Worm (Caenorhabditis elegans) whole organism, young adult: ENCODE results near the gene prx-6.

Experiments used
- C06A6.2 ChIP-seq: fragments of 200-800 bp; sonication (Bioruptor generic); conservative IDR thresholded peaks from 2 replicates; pipeline ENCODE4 v1.3.6; 2022; ENCODE audit warnings: missing genetic modification characterization, missing compliant biosample characterization
- D2030.7 ChIP-seq: fragments of 200-800 bp; sonication (Bioruptor generic); IDR thresholded peaks from 2 replicates; pipeline ENCODE4 v1.3.6; 2022; ENCODE audit warnings: missing genetic modification reagents, missing genetic modification characterization, missing compliant biosample characterization
- F22D6.2 ChIP-seq: sonication (generic microtip); optimal IDR thresholded peaks from 2 replicates; lab custom pipeline; 2016; ENCODE audit warnings: mild to moderate bottlenecking, missing genetic modification characterization, missing compliant biosample characterization
- F33H1.4 ChIP-seq: fragments of 200-800 bp; sonication (Bioruptor generic); IDR thresholded peaks from 2 replicates; pipeline ENCODE4 v1.3.6; 2022; ENCODE audit warnings: missing genetic modification reagents, missing genetic modification characterization, missing compliant biosample characterization
- F37B4.10 ChIP-seq: fragments of 200-800 bp; sonication (Bioruptor generic); IDR thresholded peaks from 2 replicates; pipeline ENCODE4 v1.3.6; 2022; ENCODE audit warnings: missing genetic modification characterization, missing compliant biosample characterization
- F39B2.1 ChIP-seq: fragments of 200-800 bp; sonication (Bioruptor generic); IDR thresholded peaks from 2 replicates; pipeline ENCODE4 v1.3.6; 2022; ENCODE audit warnings: missing genetic modification reagents, missing genetic modification characterization, missing compliant biosample characterization
- K11D2.4 ChIP-seq: fragments of 200-800 bp; sonication (Bioruptor generic); IDR thresholded peaks from 2 replicates; pipeline ENCODE4 v1.3.6; 2022; ENCODE audit warnings: missing genetic modification reagents, missing genetic modification characterization, missing compliant biosample characterization
- Y67H2A.10 ChIP-seq: fragments of 200-800 bp; sonication (Bioruptor generic); conservative IDR thresholded peaks from 2 replicates; pipeline ENCODE4 v1.3.6; 2022; ENCODE audit warnings: missing genetic modification reagents, missing genetic modification characterization, missing compliant biosample characterization
- Y79H2A.3 ChIP-seq: fragments of 200-800 bp; sonication (Bioruptor generic); conservative IDR thresholded peaks from 2 replicates; pipeline ENCODE4 v1.3.6; 2022; ENCODE audit warnings: missing genetic modification reagents, missing genetic modification characterization, missing compliant biosample characterization
- Y95B8A.8 ChIP-seq: fragments of 200-800 bp; sonication (Bioruptor generic); IDR thresholded peaks from 2 replicates; pipeline ENCODE4 v1.3.6; 2022; ENCODE audit warnings: missing genetic modification reagents, missing genetic modification characterization, missing compliant biosample characterization
- ama-1 ChIP-seq, 3 experiments: fragments of 150-350 bp in 1 of 3; sonication (generic microtip) in 2 of 3; optimal IDR thresholded peaks; 2 replicates each; lab custom pipeline; 2014 to 2018; ENCODE audit warnings: missing biosample characterization in 2 of 3, missing genetic modification characterization in 2 of 3, missing genetic modification reagents in 2 of 3
- attf-3 ChIP-seq: fragments of 200-800 bp; sonication (Bioruptor generic); conservative IDR thresholded peaks from 2 replicates; pipeline ENCODE4 v1.3.6; 2022; ENCODE audit warnings: missing genetic modification reagents, missing genetic modification characterization, missing compliant biosample characterization
- attf-5 ChIP-seq: fragments of 200-800 bp; sonication (Bioruptor generic); optimal IDR thresholded peaks from 2 replicates; lab custom pipeline; 2018; ENCODE audit warnings: mild to moderate bottlenecking, missing genetic modification characterization, missing compliant biosample characterization
- cebp-1 ChIP-seq, 2 experiments: fragments of 200-800 bp in 1 of 2; sonication (Bioruptor generic) in 1 of 2; sonication (generic microtip) in 1 of 2; IDR thresholded peaks in 1 of 2; optimal IDR thresholded peaks in 1 of 2; 2 replicates each; pipeline versions ENCODE4 v1.3.6 to Lab custom; 2017 to 2022; ENCODE audit warnings: missing compliant biosample characterization in 2 of 2, missing genetic modification characterization in 2 of 2, mild to moderate bottlenecking in 1 of 2, missing genetic modification reagents in 1 of 2, moderate library complexity in 1 of 2
- ceh-100 ChIP-seq: fragments of 200-800 bp; sonication (Bioruptor generic); IDR thresholded peaks from 2 replicates; pipeline ENCODE4 v1.3.6; 2022; ENCODE audit warnings: missing genetic modification reagents, missing genetic modification characterization, missing compliant biosample characterization
- ceh-27 ChIP-seq: fragments of 200-800 bp; sonication (Bioruptor generic); optimal IDR thresholded peaks from 2 replicates; lab custom pipeline; 2018; ENCODE audit warnings: mild to moderate bottlenecking, missing genetic modification characterization, moderate library complexity, missing compliant biosample characterization
- ceh-40 ChIP-seq: fragments of 200-800 bp; sonication (Bioruptor generic); IDR thresholded peaks from 2 replicates; pipeline ENCODE4 v1.3.6; 2022; ENCODE audit warnings: missing genetic modification characterization, missing compliant biosample characterization
- ceh-79 ChIP-seq: sonication (generic microtip); optimal IDR thresholded peaks from 2 replicates; lab custom pipeline; 2017; ENCODE audit warnings: mild to moderate bottlenecking, missing genetic modification characterization, missing compliant biosample characterization
- chd-7 ChIP-seq: sonication (generic microtip); optimal IDR thresholded peaks from 2 replicates; lab custom pipeline; 2016; ENCODE audit warnings: mild to moderate bottlenecking, missing genetic modification characterization, moderate library complexity, missing compliant biosample characterization
- die-1 ChIP-seq: sonication (generic microtip); optimal IDR thresholded peaks from 2 replicates; lab custom pipeline; 2016; ENCODE audit warnings: missing genotype, mild to moderate bottlenecking, missing genetic modification characterization, missing compliant biosample characterization
- dpl-1 ChIP-seq: fragments of 150-350 bp; optimal IDR thresholded peaks from 2 replicates; lab custom pipeline; 2014; ENCODE audit warnings: missing biosample characterization, missing genetic modification reagents, missing genetic modification characterization
- efl-1 ChIP-seq: fragments of 150-350 bp; optimal IDR thresholded peaks from 2 replicates; lab custom pipeline; 2014; ENCODE audit warnings: missing biosample characterization, missing genetic modification reagents, missing genetic modification characterization
- ets-4 ChIP-seq: fragments of 200-800 bp; sonication (Bioruptor generic); optimal IDR thresholded peaks from 2 replicates; lab custom pipeline; 2018; ENCODE audit warnings: mild to moderate bottlenecking, missing genetic modification characterization, missing compliant biosample characterization
- hlh-12 ChIP-seq: sonication (generic microtip); optimal IDR thresholded peaks from 2 replicates; lab custom pipeline; 2016; ENCODE audit warnings: missing genetic modification characterization, missing compliant biosample characterization
- let-607 ChIP-seq, 2 experiments: fragments of 200-800 bp in 1 of 2; sonication (Bioruptor generic) in 1 of 2; sonication (generic microtip) in 1 of 2; optimal IDR thresholded peaks; 2 replicates each; lab custom pipeline; 2016 to 2018; ENCODE audit warnings: mild to moderate bottlenecking in 2 of 2, missing compliant biosample characterization in 2 of 2, missing genetic modification characterization in 2 of 2, moderate library complexity in 2 of 2, missing genotype in 1 of 2
- lir-1 ChIP-seq: fragments of 200-800 bp; sonication (Bioruptor generic); conservative IDR thresholded peaks from 2 replicates; pipeline ENCODE4 v1.3.6; 2022; ENCODE audit warnings: missing genetic modification reagents, missing genetic modification characterization, missing compliant biosample characterization
- lsl-1 ChIP-seq: fragments of 200-800 bp; sonication (Bioruptor generic); optimal IDR thresholded peaks from 2 replicates; lab custom pipeline; 2018; ENCODE audit warnings: mild to moderate bottlenecking, missing genetic modification characterization, moderate library complexity, missing compliant biosample characterization
- madf-10 ChIP-seq: sonication (generic microtip); optimal IDR thresholded peaks from 2 replicates; lab custom pipeline; 2016; ENCODE audit warnings: mild to moderate bottlenecking, missing genetic modification characterization, missing compliant biosample characterization
- madf-8 ChIP-seq: fragments of 200-800 bp; sonication (Bioruptor generic); conservative IDR thresholded peaks from 2 replicates; pipeline ENCODE4 v1.3.6; 2022; ENCODE audit warnings: missing genetic modification reagents, missing genetic modification characterization, missing compliant biosample characterization
- nfya-1 ChIP-seq: sonication (generic microtip); optimal IDR thresholded peaks from 2 replicates; lab custom pipeline; 2017; ENCODE audit warnings: antibody characterized with exemption, missing compliant biosample characterization, missing genetic modification characterization, borderline replicate concordance; ENCODE audit not compliant: insufficient read depth
- nfyb-1 ChIP-seq: fragments of 200-800 bp; sonication (Bioruptor generic); IDR thresholded peaks from 2 replicates; pipeline ENCODE4 v1.3.6; 2022; ENCODE audit warnings: missing genetic modification reagents, missing genetic modification characterization, missing compliant biosample characterization
- nhr-120 ChIP-seq: fragments of 200-800 bp; sonication (Bioruptor generic); IDR thresholded peaks from 2 replicates; pipeline ENCODE4 v1.3.6; 2022; ENCODE audit warnings: missing genetic modification characterization, missing compliant biosample characterization
- nhr-27 ChIP-seq: fragments of 200-800 bp; sonication (Bioruptor generic); optimal IDR thresholded peaks from 2 replicates; lab custom pipeline; 2018; ENCODE audit warnings: mild to moderate bottlenecking, missing genetic modification characterization, moderate library complexity, missing compliant biosample characterization
- nhr-90 ChIP-seq: sonication (generic microtip); optimal IDR thresholded peaks from 2 replicates; lab custom pipeline; 2016; ENCODE audit warnings: missing genotype, mild to moderate bottlenecking, missing genetic modification characterization, missing compliant biosample characterization
- pha-4 ChIP-seq: fragments of 150-350 bp; sonication (generic microtip); optimal IDR thresholded peaks from 2 replicates; lab custom pipeline; 2014; ENCODE audit warnings: missing biosample characterization, missing genetic modification reagents, missing genetic modification characterization
- rec-8 ChIP-seq, 2 experiments: sonication (generic microtip); optimal IDR thresholded peaks; 2 replicates each; lab custom pipeline; 2016; ENCODE audit warnings: mild to moderate bottlenecking in 2 of 2, missing genetic modification characterization in 2 of 2, missing genetic modification reagents in 2 of 2, missing genotype in 2 of 2, missing biosample characterization in 1 of 2, missing compliant biosample characterization in 1 of 2, moderate library complexity in 1 of 2
- snpc-1.1 ChIP-seq: sonication (generic microtip); optimal IDR thresholded peaks from 2 replicates; lab custom pipeline; 2017; ENCODE audit warnings: missing genetic modification characterization, mild to moderate bottlenecking, missing compliant biosample characterization, antibody characterized with exemption, moderate library complexity, missing genotype, missing genetic modification reagents; ENCODE audit not compliant: insufficient read depth
- snpc-1.3 ChIP-seq: sonication (generic microtip); optimal IDR thresholded peaks from 2 replicates; lab custom pipeline; 2017; ENCODE audit warnings: missing genetic modification characterization, mild to moderate bottlenecking, missing compliant biosample characterization, antibody characterized with exemption, moderate library complexity, missing genotype, missing genetic modification reagents; ENCODE audit not compliant: insufficient read depth
- somi-1 ChIP-seq: fragments of 200-800 bp; sonication (Bioruptor generic); optimal IDR thresholded peaks from 2 replicates; lab custom pipeline; 2018; ENCODE audit warnings: mild to moderate bottlenecking, missing genetic modification characterization, missing compliant biosample characterization
- tbp1 ChIP-seq: fragments of 200-800 bp; sonication (Bioruptor generic); optimal IDR thresholded peaks from 2 replicates; lab custom pipeline; 2018; ENCODE audit warnings: mild to moderate bottlenecking, missing genetic modification characterization, missing compliant biosample characterization
- tbx-9 ChIP-seq: sonication (generic microtip); optimal IDR thresholded peaks from 2 replicates; lab custom pipeline; 2016; ENCODE audit warnings: borderline replicate concordance, missing genetic modification characterization, inconsistent platforms, missing compliant biosample characterization
- ztf-18 ChIP-seq: sonication (generic microtip); optimal IDR thresholded peaks from 2 replicates; lab custom pipeline; 2016; ENCODE audit warnings: missing genotype, mild to moderate bottlenecking, missing genetic modification characterization, missing compliant biosample characterization
- ztf-22 ChIP-seq: fragments of 200-800 bp; sonication (Bioruptor generic); optimal IDR thresholded peaks from 2 replicates; lab custom pipeline; 2018; ENCODE audit warnings: mild to moderate bottlenecking, missing genetic modification characterization, moderate library complexity, missing compliant biosample characterization
- ztf-6 ChIP-seq: fragments of 200-800 bp; sonication (Bioruptor generic); IDR thresholded peaks from 2 replicates; pipeline ENCODE4 v1.3.6; 2022; ENCODE audit warnings: missing genetic modification reagents, missing genetic modification characterization, missing compliant biosample characterization

The prx-6 gene

ce11 chrV:4731154-4731961 is 11.5 kb upstream of the prx-6 start, which contains the start of gene F39G3.3 (continued):
- TF ChIP-seq attf-3 (GFP tag; lab: Robert Waterston, UW) (no peak), rec-8 (tag; optimal IDR thresholded peaks at IDR 0.05; lab: Kevin White, UChicago) (no peak), efl-1 (GFP tag; lab: Kevin White, UChicago) (peak; percentile 77), D2030.7 (peak; percentile 82), ama-1 (optimal IDR thresholded peaks at IDR 0.05; lab: Kevin White, UChicago) (no peak), ama-1 (GFP tag; optimal IDR thresholded peaks at IDR 0.05; lab: Kevin White, UChicago) (no peak), nhr-90 (tag; lab: Kevin White, UChicago) (no peak), ztf-6 (GFP tag; lab: Robert Waterston, UW) (no peak), dpl-1 (GFP tag; lab: Kevin White, UChicago) (peak; percentile 71), F39B2.1 (GFP tag; lab: Robert Waterston, UW) (0 out of 2 replicates have a peak, but pooled peaks have one; percentile 17), madf-10 (tag; lab: Kevin White, UChicago) (peak; percentile 32), chd-7 (tag; lab: Kevin White, UChicago) (no peak), K11D2.4 (GFP tag; lab: Robert Waterston, UW) (no peak), ceh-79 (no peak), lir-1 (GFP tag; lab: Robert Waterston, UW) (peak; percentile 40; the same call in 1 of the 2 replicates), ceh-40 (GFP tag; lab: Robert Waterston, UW) (no peak), nfya-1 (tag; lab: Kevin White, UChicago) (no peak), Y79H2A.3 (GFP tag; lab: Robert Waterston, UW) (0 out of 2 replicates have a peak, but pooled peaks have one; percentile 24), tbp1 (GFP tag; lab: Kevin White, UChicago) (peak; percentile 48), nfyb-1 (GFP tag; lab: Robert Waterston, UW) (no peak), ets-4 (GFP tag; lab: Kevin White, UChicago) (no peak), attf-5 (GFP tag; lab: Kevin White, UChicago) (peak; percentile 38), C06A6.2 (GFP tag; lab: Robert Waterston, UW) (no peak), ceh-100 (GFP tag; lab: Robert Waterston, UW) (no peak), ztf-22 (GFP tag; lab: Kevin White, UChicago) (no peak), F22D6.2 (tag; lab: Kevin White, UChicago) (no peak), snpc-1.3 (peak; percentile 67), Y95B8A.8 (no peak), snpc-1.1 (no peak), let-607 (tag; optimal IDR thresholded peaks at IDR 0.05; lab: Kevin White, UChicago) (peak in 1 of 2 experiments; percentile 30), F37B4.10 (GFP tag; lab: Robert Waterston, UW) (no peak), Y67H2A.10 (GFP tag; lab: Robert Waterston, UW) (no peak)

- TF ChIP-seq dpl-1 (GFP tag; lab: Kevin White, UChicago) (no peak), pha-4 (tag; lab: Kevin White, UChicago) (no peak), F22D6.2 (tag; lab: Kevin White, UChicago) (no peak), tbx-9 (tag; lab: Kevin White, UChicago) (no peak), nhr-27 (tag; lab: Kevin White, UChicago) (no peak), madf-8 (GFP tag; lab: Robert Waterston, UW) (no peak), nfyb-1 (GFP tag; lab: Robert Waterston, UW) (0 out of 2 replicates have a peak, but pooled peaks have one; percentile 22), die-1 (tag; lab: Kevin White, UChicago) (no peak), cebp-1 (GFP tag; IDR thresholded peaks at IDR 0.05; lab: Robert Waterston, UW) (no peak), cebp-1 (tag; optimal IDR thresholded peaks at IDR 0.05; lab: Kevin White, UChicago) (peak; percentile 40), ztf-18 (tag; lab: Kevin White, UChicago) (no peak), ceh-27 (GFP tag; lab: Kevin White, UChicago) (no peak), snpc-1.1 (no peak), D2030.7 (no peak), hlh-12 (tag; lab: Kevin White, UChicago) (no peak), nhr-120 (GFP tag; lab: Robert Waterston, UW) (no peak), F33H1.4 (no peak), somi-1 (GFP tag; lab: Kevin White, UChicago) (peak; percentile 63), lsl-1 (GFP tag; lab: Kevin White, UChicago) (no peak)
These were observed 10.2 kb upstream of the prx-6 start, which contains the start of gene tig-2 for ce11 chrV:4730075-4730474. Gene tig-2, minus strand, starts transcription at chrV:4730161.
